Worm (Caenorhabditis elegans) whole organism, mixed stage, embryonic: ENCODE measurements around the gene W08A12.2.

Experiments
- M03D4.4 ChIP-seq: sonication (generic microtip); optimal IDR thresholded peaks from 2 replicates; lab custom pipeline; 2017; ENCODE audit warnings: mild to moderate bottlenecking, missing genetic modification characterization, missing compliant biosample characterization
- blmp-1 ChIP-seq: fragments of 150-350 bp; optimal IDR thresholded peaks from 2 replicates; lab custom pipeline; 2014; ENCODE audit warnings: missing biosample characterization, missing genetic modification characterization
- ceh-39 ChIP-seq: fragments of 150-350 bp; optimal IDR thresholded peaks from 2 replicates; lab custom pipeline; 2014; ENCODE audit warnings: missing biosample characterization, missing genetic modification characterization
- ceh-43 ChIP-seq: fragments of 200-800 bp; sonication (Bioruptor generic); optimal IDR thresholded peaks from 2 replicates; lab custom pipeline; 2018; ENCODE audit warnings: mild to moderate bottlenecking, missing genetic modification characterization, moderate library complexity, missing compliant biosample characterization
- ceh-83 ChIP-seq: fragments of 200-800 bp; sonication (Bioruptor generic); optimal IDR thresholded peaks from 2 replicates; lab custom pipeline; 2018; ENCODE audit warnings: mild to moderate bottlenecking, missing genetic modification characterization, missing compliant biosample characterization
- ces-1 ChIP-seq: fragments of 150-350 bp; optimal IDR thresholded peaks from 2 replicates; lab custom pipeline; 2014; ENCODE audit warnings: missing biosample characterization, missing genetic modification reagents, missing genetic modification characterization
- cnd-1 ChIP-seq: fragments of 200-800 bp; sonication (Bioruptor generic); optimal IDR thresholded peaks from 2 replicates; lab custom pipeline; 2018; ENCODE audit warnings: mild to moderate bottlenecking, missing genetic modification characterization, missing compliant biosample characterization
- drap-1 ChIP-seq: fragments of 200-800 bp; sonication (Bioruptor generic); optimal IDR thresholded peaks from 3 replicates; lab custom pipeline; 2018; ENCODE audit warnings: mild to moderate bottlenecking, missing genetic modification characterization, missing compliant biosample characterization
- elt-1 ChIP-seq: sonication (generic microtip); optimal IDR thresholded peaks from 2 replicates; lab custom pipeline; 2017; ENCODE audit warnings: missing genetic modification characterization, mild to moderate bottlenecking, missing compliant biosample characterization, antibody characterized with exemption, moderate library complexity, borderline replicate concordance; ENCODE audit not compliant: insufficient read depth
- elt-3 ChIP-seq: fragments of 150-350 bp; optimal IDR thresholded peaks from 2 replicates; lab custom pipeline; 2014; ENCODE audit warnings: missing biosample characterization, missing genetic modification characterization
- flh-1 ChIP-seq: fragments of 200-800 bp; sonication (Bioruptor generic); optimal IDR thresholded peaks from 2 replicates; lab custom pipeline; 2018; ENCODE audit warnings: mild to moderate bottlenecking, missing genetic modification characterization, moderate library complexity, missing compliant biosample characterization
- ham-2 ChIP-seq: fragments of 200-800 bp; sonication (Bioruptor generic); optimal IDR thresholded peaks from 2 replicates; lab custom pipeline; 2018; ENCODE audit warnings: mild to moderate bottlenecking, missing genetic modification characterization, missing compliant biosample characterization
- hlh-1 ChIP-seq: fragments of 150-350 bp; optimal IDR thresholded peaks from 2 replicates; lab custom pipeline; 2014; ENCODE audit warnings: missing biosample characterization, missing genetic modification reagents, missing genetic modification characterization
- lin-13 ChIP-seq: fragments of 150-350 bp; optimal IDR thresholded peaks from 2 replicates; lab custom pipeline; 2014; ENCODE audit warnings: missing biosample characterization, missing genetic modification characterization
- lin-32 ChIP-seq: fragments of 200-800 bp; sonication (Bioruptor generic); optimal IDR thresholded peaks from 2 replicates; lab custom pipeline; 2018; ENCODE audit warnings: mild to moderate bottlenecking, missing genetic modification characterization, missing compliant biosample characterization
- lsy-2 ChIP-seq: fragments of 150-350 bp; optimal IDR thresholded peaks from 2 replicates; lab custom pipeline; 2014; ENCODE audit warnings: missing biosample characterization, missing genetic modification characterization
- mab-5 ChIP-seq: fragments of 150-350 bp; optimal IDR thresholded peaks from 2 replicates; lab custom pipeline; 2014; ENCODE audit warnings: missing biosample characterization, missing genetic modification characterization
- mep-1 ChIP-seq: fragments of 150-350 bp; optimal IDR thresholded peaks from 2 replicates; lab custom pipeline; 2017; ENCODE audit warnings: missing biosample characterization, missing genetic modification reagents, missing genetic modification characterization, inconsistent platforms
- mls-2 ChIP-seq: sonication (generic microtip); optimal IDR thresholded peaks from 2 replicates; lab custom pipeline; 2016; ENCODE audit warnings: mild to moderate bottlenecking, missing genetic modification characterization, moderate library complexity, missing compliant biosample characterization
- nhr-12 ChIP-seq: fragments of 150-350 bp; optimal IDR thresholded peaks from 2 replicates; lab custom pipeline; 2014; ENCODE audit warnings: missing biosample characterization, missing genetic modification characterization
- nhr-237 ChIP-seq: fragments of 150-350 bp; optimal IDR thresholded peaks from 2 replicates; lab custom pipeline; 2014; ENCODE audit warnings: missing biosample characterization, missing genetic modification characterization
- nhr-28 ChIP-seq: fragments of 150-350 bp; optimal IDR thresholded peaks from 2 replicates; lab custom pipeline; 2014; ENCODE audit warnings: missing biosample characterization, missing genetic modification characterization
- nhr-76 ChIP-seq: sonication (generic microtip); optimal IDR thresholded peaks from 2 replicates; lab custom pipeline; 2017; ENCODE audit warnings: missing biosample characterization, missing genetic modification characterization
- pha-4 ChIP-seq: fragments of 150-350 bp; optimal IDR thresholded peaks from 2 replicates; lab custom pipeline; 2018; ENCODE audit warnings: missing biosample characterization, missing genetic modification reagents, missing genetic modification characterization
- sem-2 ChIP-seq: fragments of 200-800 bp; sonication (Bioruptor generic); optimal IDR thresholded peaks from 2 replicates; lab custom pipeline; 2018; ENCODE audit warnings: mild to moderate bottlenecking, missing genetic modification characterization, missing compliant biosample characterization
- snpc-4 ChIP-seq: fragments of 150-350 bp; optimal IDR thresholded peaks from 2 replicates; lab custom pipeline; 2014; ENCODE audit warnings: missing biosample characterization, missing genetic modification characterization
- sptf-1 ChIP-seq: sonication (generic microtip); optimal IDR thresholded peaks from 2 replicates; lab custom pipeline; 2017; ENCODE audit warnings: mild to moderate bottlenecking, missing genetic modification characterization, moderate library complexity, missing compliant biosample characterization
- unc-62 ChIP-seq: fragments of 150-350 bp; optimal IDR thresholded peaks from 2 replicates; lab custom pipeline; 2014; ENCODE audit warnings: missing biosample characterization, missing genetic modification reagents, missing genetic modification characterization
- zip-8 ChIP-seq: fragments of 150-350 bp; optimal IDR thresholded peaks from 2 replicates; lab custom pipeline; 2014; ENCODE audit warnings: missing biosample characterization, missing genetic modification characterization
- ztf-11 ChIP-seq: fragments of 150-350 bp; optimal IDR thresholded peaks from 2 replicates; lab custom pipeline; 2014; ENCODE audit warnings: missing biosample characterization, missing genetic modification characterization

W08A12.2 gene

ce11 chrV:3692613-3693012 lies 6.9 kb upstream of the W08A12.2 start:
- TF ChIP-seq ceh-43 (GFP tag; lab: Kevin White, UChicago) (no peak), zip-8 (tag; lab: Kevin White, UChicago) (no peak), mep-1 (tag; lab: Kevin White, UChicago) (no peak), nhr-76 (tag; lab: Kevin White, UChicago) (no peak), mab-5 (tag; lab: Kevin White, UChicago) (no peak), pha-4 (no peak), lin-32 (GFP tag; lab: Kevin White, UChicago) (no peak), nhr-28 (tag; lab: Kevin White, UChicago) (no peak), lsy-2 (tag; lab: Kevin White, UChicago) (no peak), ceh-39 (tag; lab: Kevin White, UChicago) (no peak), ham-2 (GFP tag; lab: Kevin White, UChicago) (no peak), M03D4.4 (no peak), mls-2 (tag; lab: Kevin White, UChicago) (no peak), cnd-1 (tag; lab: Kevin White, UChicago) (no peak), drap-1 (GFP tag; lab: Kevin White, UChicago) (no peak), blmp-1 (tag; lab: Kevin White, UChicago) (no peak), hlh-1 (tag; lab: Kevin White, UChicago) (no peak), elt-3 (tag; lab: Kevin White, UChicago) (no peak)

ce11 chrV:3688733-3689132 lies 3.0 kb upstream of the W08A12.2 start:
- TF ChIP-seq hlh-1 (tag; lab: Kevin White, UChicago) (peak; percentile 56), lsy-2 (tag; lab: Kevin White, UChicago) (no peak), ces-1 (GFP tag; lab: Kevin White, UChicago) (peak; percentile 14), elt-1 (tag; lab: Kevin White, UChicago) (no peak), mep-1 (tag; lab: Kevin White, UChicago) (peak; percentile 15), lin-32 (GFP tag; lab: Kevin White, UChicago) (peak; percentile 74), cnd-1 (tag; lab: Kevin White, UChicago) (peak; percentile 70), drap-1 (GFP tag; lab: Kevin White, UChicago) (no peak)
- TF ChIP-seq, all 35 proteins: peak for 5

ce11 chrV:3686899-3687298 lies 1.2 kb upstream of the W08A12.2 start, which contains the start of gene unc-132:
Gene unc-132, plus strand, starts transcription at chrV:3687106.
- no peak for TF ChIP-seq elt-1 (tag; lab: Kevin White, UChicago)
- TF ChIP-seq mep-1 (tag; lab: Kevin White, UChicago), result no peak
- no peak for TF ChIP-seq cnd-1 (tag; lab: Kevin White, UChicago)
- TF ChIP-seq lin-13 (tag; lab: Kevin White, UChicago), result no peak
- TF ChIP-seq, all 35 proteins: peak for 0

ce11 chrV:3686292-3686691 lies 600 bp upstream of the W08A12.2 start:
- TF ChIP-seq lsy-2 (tag; lab: Kevin White, UChicago), result peak; percentile 47
- TF ChIP-seq unc-62 (GFP tag; lab: Kevin White, UChicago), result no peak
- no peak for TF ChIP-seq sem-2 (GFP tag; lab: Kevin White, UChicago)
- TF ChIP-seq mls-2 (tag; lab: Kevin White, UChicago), result no peak
- TF ChIP-seq lin-32 (GFP tag; lab: Kevin White, UChicago), result no peak

DNA sequence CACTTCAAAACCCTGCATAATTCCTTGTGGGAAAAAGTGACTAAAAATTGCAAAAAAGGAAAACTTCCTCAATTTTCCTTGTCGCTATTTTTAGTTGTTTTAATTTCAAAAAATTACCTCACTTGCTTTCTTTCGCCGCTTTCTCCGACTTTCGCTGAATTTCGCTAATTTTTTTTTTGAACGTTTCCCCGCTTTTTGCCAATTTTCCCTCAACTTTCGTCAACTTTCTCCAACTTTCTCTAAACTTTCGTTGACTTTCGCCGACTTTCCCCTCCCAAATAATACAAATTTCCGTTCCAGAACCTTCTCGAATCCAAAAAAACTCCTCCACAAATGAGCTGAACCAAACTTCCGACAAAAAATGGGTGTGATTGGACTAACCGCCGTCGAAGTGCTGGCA lies 3.1 kb downstream of the W08A12.2 start, which contains the start of gene W08A12.3:
Gene W08A12.3 (plus strand): TSS at position 301 of the 400 bp plus-strand sequence.
- TF ChIP-seq pha-4 (no peak), flh-1 (GFP tag; lab: Kevin White, UChicago) (no peak), ham-2 (GFP tag; lab: Kevin White, UChicago) (no peak), ceh-83 (GFP tag; lab: Kevin White, UChicago) (no peak), snpc-4 (tag; lab: Kevin White, UChicago) (no peak), zip-8 (tag; lab: Kevin White, UChicago) (no peak), lin-32 (GFP tag; lab: Kevin White, UChicago) (no peak)

DNA sequence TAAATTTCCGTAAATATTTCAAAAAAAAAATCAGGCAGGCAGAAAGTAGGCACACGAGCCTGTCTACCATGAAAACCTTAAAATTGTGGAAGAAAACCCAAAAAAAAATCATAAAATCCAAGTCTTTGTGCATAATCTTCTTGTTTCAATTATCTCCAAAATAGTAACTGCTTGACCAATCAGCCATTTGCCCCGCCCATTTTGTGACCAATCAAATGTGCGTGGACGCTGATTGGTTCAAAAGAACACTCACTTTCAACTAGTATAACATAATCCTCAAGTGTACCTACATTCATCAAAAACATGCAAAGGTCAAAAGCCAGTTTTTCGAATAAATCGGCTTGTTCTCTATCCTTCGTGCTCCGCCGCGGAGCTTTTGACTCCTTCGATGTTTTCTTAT lies 7.2 kb downstream of the W08A12.2 start:
- no peak for TF ChIP-seq drap-1 (GFP tag; lab: Kevin White, UChicago)
- no peak for TF ChIP-seq ztf-11 (tag; lab: Kevin White, UChicago)
- no peak for TF ChIP-seq ham-2 (GFP tag; lab: Kevin White, UChicago)
- no peak for TF ChIP-seq ceh-43 (GFP tag; lab: Kevin White, UChicago)
- TF ChIP-seq mep-1 (tag; lab: Kevin White, UChicago), result no peak
- no peak for TF ChIP-seq nhr-12 (tag; lab: Kevin White, UChicago)
- no peak for TF ChIP-seq ceh-39 (tag; lab: Kevin White, UChicago)
- no peak for TF ChIP-seq ces-1 (GFP tag; lab: Kevin White, UChicago)
- no peak for TF ChIP-seq elt-1 (tag; lab: Kevin White, UChicago)
- TF ChIP-seq lsy-2 (tag; lab: Kevin White, UChicago), result no peak
- no peak for TF ChIP-seq mab-5 (tag; lab: Kevin White, UChicago)
- TF ChIP-seq cnd-1 (tag; lab: Kevin White, UChicago), result no peak
- TF ChIP-seq sptf-1 (tag; lab: Kevin White, UChicago), result no peak
- no peak for TF ChIP-seq ceh-83 (GFP tag; lab: Kevin White, UChicago)
- TF ChIP-seq pha-4, result no peak
- TF ChIP-seq blmp-1 (tag; lab: Kevin White, UChicago), result no peak
- no peak for TF ChIP-seq lin-13 (tag; lab: Kevin White, UChicago)
- no peak for TF ChIP-seq snpc-4 (tag; lab: Kevin White, UChicago)
- no peak for TF ChIP-seq nhr-237
